Worm (Caenorhabditis elegans) whole organism, L4 larva: ENCODE results near the gene nars-2.

Experiments
- cey-2 ChIP-seq: sonication (generic microtip); optimal IDR thresholded peaks from 3 replicates; lab custom pipeline; 2017; ENCODE audit warnings: missing genetic modification characterization, mild to moderate bottlenecking, missing compliant biosample characterization, antibody characterized with exemption, borderline replicate concordance; ENCODE audit not compliant: insufficient read depth
- daf-8 ChIP-seq: fragments of 200-800 bp; sonication (Bioruptor generic); IDR thresholded peaks from 2 replicates; pipeline ENCODE4 v1.3.6; 2022; ENCODE audit warnings: missing genetic modification characterization, missing compliant biosample characterization
- fkh-10 ChIP-seq: fragments of 150-350 bp; optimal IDR thresholded peaks from 2 replicates; lab custom pipeline; 2014; ENCODE audit warnings: missing biosample characterization, missing genetic modification reagents, missing genetic modification characterization
- hif-1 ChIP-seq, 2 experiments: sonication (generic microtip); optimal IDR thresholded peaks; 2 replicates each; lab custom pipeline; 2016 to 2017; ENCODE audit warnings: missing compliant biosample characterization in 2 of 2, missing genetic modification characterization in 2 of 2, missing genetic modification reagents in 2 of 2, missing genotype in 2 of 2, mild to moderate bottlenecking in 1 of 2
- jun-1 ChIP-seq: fragments of 150-350 bp; optimal IDR thresholded peaks from 2 replicates; lab custom pipeline; 2014; ENCODE audit warnings: missing biosample characterization, missing genetic modification reagents, missing genetic modification characterization
- lin-39 ChIP-seq: fragments of 150-350 bp; optimal IDR thresholded peaks from 2 replicates; lab custom pipeline; 2014; ENCODE audit warnings: missing biosample characterization, missing genetic modification reagents, missing genetic modification characterization
- mdl-1 ChIP-seq, 2 experiments: fragments of 150-350 bp in 1 of 2; sonication (generic microtip) in 1 of 2; optimal IDR thresholded peaks; 2 replicates each; lab custom pipeline; 2014 to 2017; ENCODE audit warnings: missing biosample characterization in 2 of 2, missing genetic modification characterization in 2 of 2
- nhr-237 ChIP-seq: sonication (generic microtip); optimal IDR thresholded peaks from 2 replicates; lab custom pipeline; 2017; ENCODE audit warnings: missing biosample characterization, missing genetic modification characterization
- nhr-48 ChIP-seq: sonication (generic microtip); optimal IDR thresholded peaks from 2 replicates; lab custom pipeline; 2016; ENCODE audit warnings: mild to moderate bottlenecking, missing genetic modification characterization, missing compliant biosample characterization
- nhr-76 ChIP-seq: fragments of 150-350 bp; optimal IDR thresholded peaks from 2 replicates; lab custom pipeline; 2014; ENCODE audit warnings: missing biosample characterization, missing genetic modification characterization
- snpc-4 ChIP-seq: fragments of 150-350 bp; optimal IDR thresholded peaks from 2 replicates; lab custom pipeline; 2014; ENCODE audit warnings: missing biosample characterization, missing genetic modification characterization
- spr-3 ChIP-seq: fragments of 200-800 bp; sonication (Bioruptor generic); optimal IDR thresholded peaks from 2 replicates; lab custom pipeline; 2018; ENCODE audit warnings: mild to moderate bottlenecking, missing genetic modification characterization, missing compliant biosample characterization
- unc-62 ChIP-seq, 3 experiments: fragments of 150-350 bp in 1 of 3; sonication (generic microtip); optimal IDR thresholded peaks in 2 of 3; peaks in 1 of 3; 1 replicate in 1 of 3; 2 replicates in 2 of 3; lab custom pipeline; 2014 to 2017; ENCODE audit warnings: missing biosample characterization in 3 of 3, missing genetic modification characterization in 3 of 3, missing genetic modification reagents in 3 of 3, missing genotype in 1 of 3

DNA sequence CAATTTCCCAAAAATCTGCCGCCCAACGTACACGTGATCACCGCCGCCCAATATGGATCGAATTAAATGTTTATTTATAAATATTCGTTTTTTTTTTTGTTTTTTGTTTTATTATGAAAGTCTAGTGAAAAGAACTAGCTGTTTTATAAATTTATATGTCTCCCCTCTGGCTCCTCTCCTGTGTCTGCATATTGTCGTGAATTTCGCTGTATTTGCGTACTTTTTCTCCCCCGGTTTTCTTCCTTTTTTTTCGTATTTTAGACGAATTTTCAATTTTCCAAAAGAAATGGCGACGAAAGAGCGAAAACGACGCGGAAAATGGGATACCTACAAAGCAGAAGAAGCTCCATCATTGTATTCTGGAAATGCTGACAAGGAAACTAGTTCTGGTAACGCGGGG is 25.8 kb upstream of the nars-2 start, which contains the start of gene xpb-1:
- TF ChIP-seq fkh-10 (GFP tag; lab: Kevin White, UChicago): no peak
- TF ChIP-seq mdl-1 (tag; optimal IDR thresholded peaks at IDR 0.05; lab: Kevin White, UChicago): no peak
- no peak for TF ChIP-seq nhr-237 (tag; lab: Kevin White, UChicago)
- no peak for TF ChIP-seq nhr-48 (tag; lab: Kevin White, UChicago)
- no peak for TF ChIP-seq unc-62 (GFP tag; optimal IDR thresholded peaks at IDR 0.05 in 1 of 2; lab: Kevin White, UChicago)
- TF ChIP-seq unc-62 (tag; optimal IDR thresholded peaks at IDR 0.05; lab: Kevin White, UChicago): no peak
- TF ChIP-seq jun-1 (tag; lab: Kevin White, UChicago): no peak
- no peak for TF ChIP-seq snpc-4 (tag; lab: Kevin White, UChicago)
- no peak for TF ChIP-seq lin-39 (tag; lab: Kevin White, UChicago)
- no peak for TF ChIP-seq hif-1 (tag; optimal IDR thresholded peaks at IDR 0.05; lab: Kevin White, UChicago)
- no peak for TF ChIP-seq spr-3 (GFP tag; lab: Kevin White, UChicago)
- no peak for TF ChIP-seq nhr-76 (tag; lab: Kevin White, UChicago)
- TF ChIP-seq daf-8 (GFP tag; lab: Robert Waterston, UW): no peak
- TF ChIP-seq cey-2 (tag; lab: Kevin White, UChicago): no peak
